Worm (Caenorhabditis elegans) whole organism, L4 larva: ENCODE results near the gene ccpp-6.

Experiments
- ZK546.5 ChIP-seq, 2 experiments: sonication (generic microtip); optimal IDR thresholded peaks; 2 replicates each; lab custom pipeline; 2017; ENCODE audit warnings: missing biosample characterization in 2 of 2, missing genetic modification characterization in 2 of 2
- ceh-44 ChIP-seq: fragments of 200-800 bp; sonication (Bioruptor generic); IDR thresholded peaks from 2 replicates; pipeline ENCODE4 v1.3.6; 2022; ENCODE audit warnings: missing genetic modification reagents, missing genetic modification characterization, missing compliant biosample characterization
- cey-2 ChIP-seq: sonication (generic microtip); optimal IDR thresholded peaks from 3 replicates; lab custom pipeline; 2017; ENCODE audit warnings: missing genetic modification characterization, mild to moderate bottlenecking, missing compliant biosample characterization, antibody characterized with exemption, borderline replicate concordance; ENCODE audit not compliant: insufficient read depth
- fkh-10 ChIP-seq: fragments of 150-350 bp; optimal IDR thresholded peaks from 2 replicates; lab custom pipeline; 2014; ENCODE audit warnings: missing biosample characterization, missing genetic modification reagents, missing genetic modification characterization
- lin-39 ChIP-seq: fragments of 150-350 bp; optimal IDR thresholded peaks from 2 replicates; lab custom pipeline; 2014; ENCODE audit warnings: missing biosample characterization, missing genetic modification reagents, missing genetic modification characterization
- mep-1 ChIP-seq: fragments of 150-350 bp; sonication (generic microtip); optimal IDR thresholded peaks from 3 replicates; lab custom pipeline; 2014; ENCODE audit warnings: missing biosample characterization, missing genetic modification characterization
- mxl-3 ChIP-seq: fragments of 200-800 bp; sonication (Bioruptor generic); optimal IDR thresholded peaks from 2 replicates; lab custom pipeline; 2018; ENCODE audit warnings: mild to moderate bottlenecking, missing genetic modification characterization, missing compliant biosample characterization
- nhr-11 ChIP-seq: fragments of 150-350 bp; optimal IDR thresholded peaks from 2 replicates; lab custom pipeline; 2014; ENCODE audit warnings: missing biosample characterization, missing genetic modification characterization
- sdz-12 ChIP-seq: fragments of 200-800 bp; sonication (Bioruptor generic); optimal IDR thresholded peaks from 2 replicates; lab custom pipeline; 2018; ENCODE audit warnings: mild to moderate bottlenecking, missing genetic modification characterization, missing compliant biosample characterization
- spr-3 ChIP-seq: fragments of 200-800 bp; sonication (Bioruptor generic); optimal IDR thresholded peaks from 2 replicates; lab custom pipeline; 2018; ENCODE audit warnings: mild to moderate bottlenecking, missing genetic modification characterization, missing compliant biosample characterization

DNA sequence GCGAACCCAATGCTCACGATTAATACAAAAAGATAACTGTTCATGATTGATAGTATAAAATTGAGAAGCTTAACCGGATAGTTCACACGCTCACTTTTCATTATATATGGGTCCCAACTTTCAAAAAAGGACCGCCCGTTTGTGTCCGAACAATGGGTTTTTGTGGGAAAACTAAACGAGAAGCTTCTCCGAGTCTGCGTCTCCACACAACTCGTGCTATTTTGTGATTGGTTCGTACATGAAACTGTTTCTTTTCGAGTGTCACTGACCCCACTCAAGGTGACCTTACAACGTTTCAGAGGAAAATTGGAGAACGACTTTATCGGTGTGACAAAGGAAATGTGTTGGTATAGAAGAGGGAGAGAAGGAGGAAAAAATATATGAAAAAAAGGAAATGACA is 49.7 kb upstream of the ccpp-6 start, which contains the start of gene dct-5:
- no peak for TF ChIP-seq ceh-44 (GFP tag; lab: Robert Waterston, UW)
- no peak for TF ChIP-seq spr-3 (GFP tag; lab: Kevin White, UChicago)
- no peak for TF ChIP-seq mxl-3 (GFP tag; lab: Kevin White, UChicago)
- TF ChIP-seq lin-39 (tag; lab: Kevin White, UChicago), result no peak
- TF ChIP-seq cey-2 (tag; lab: Kevin White, UChicago), result no peak
- no peak for TF ChIP-seq ZK546.5 (tag; optimal IDR thresholded peaks at IDR 0.05; lab: Kevin White, UChicago)
- no peak for TF ChIP-seq fkh-10 (GFP tag; lab: Kevin White, UChicago)
- TF ChIP-seq sdz-12 (GFP tag; lab: Kevin White, UChicago), result no peak
- TF ChIP-seq nhr-11 (tag; lab: Kevin White, UChicago), result no peak
- TF ChIP-seq mep-1, result no peak
